6 worm cellular contexts compared by ENCODE assay signal in the genomic region with DNA sequence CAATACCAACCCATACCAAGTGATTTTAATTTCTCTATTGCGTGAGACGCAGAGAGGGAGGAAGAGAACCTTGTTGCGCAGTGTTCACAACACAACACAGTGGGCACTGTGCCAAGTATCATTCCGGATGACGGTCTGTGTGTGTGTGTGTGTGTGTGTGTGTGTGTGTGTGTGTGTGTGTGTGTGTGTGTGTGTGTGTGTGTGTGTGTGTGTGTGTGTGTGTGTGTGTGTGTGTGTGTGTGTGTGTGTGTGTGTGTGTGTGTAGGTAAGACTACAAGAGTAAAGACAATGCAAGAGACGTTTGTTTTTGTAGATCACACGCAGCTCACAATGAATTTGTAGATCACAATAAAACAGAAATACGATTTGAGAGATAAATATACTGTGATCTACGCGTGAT.
A peak's percentile ranks its signal among the peaks of the same experiment; 100 is the strongest.
TF ChIP-seq lines count a peak whose summit lies in the region.

No protein-coding gene starts in this region.

TF ChIP-seq in whole organism, L1 larva, 84 proteins besides CTCF, POLR2A, EP300 and RAD21:
- TF ChIP-seq alr-1 (tag; optimal IDR thresholded peaks at IDR 0.05; lab: Kevin White, UChicago; ENCODE audit: borderline replicate concordance): peak; percentile 83

TF ChIP-seq in whole organism, L4 larva, 104 proteins besides CTCF, POLR2A, EP300 and RAD21:
- TF ChIP-seq hmg-1.1 (GFP tag; IDR thresholded peaks at IDR 0.05; lab: Robert Waterston, UW) (0 out of 2 replicates have a peak, but pooled peaks have one; percentile 12), mxl-3 (GFP tag; optimal IDR thresholded peaks at IDR 0.05; lab: Kevin White, UChicago) (peak; percentile 4)

TF ChIP-seq in whole organism, early embryonic, 17 proteins besides CTCF, POLR2A, EP300 and RAD21:
- peak; percentile 27 for TF ChIP-seq B0310.2 (tag; optimal IDR thresholded peaks at IDR 0.05; lab: Kevin White, UChicago)
- TF ChIP-seq ceh-36 (tag; optimal IDR thresholded peaks at IDR 0.05; lab: Kevin White, UChicago): peak; percentile 32
- TF ChIP-seq hmbx-1 (tag; optimal IDR thresholded peaks at IDR 0.05; lab: Kevin White, UChicago): peak; percentile 62
- TF ChIP-seq hmg-4 (GFP tag; optimal IDR thresholded peaks at IDR 0.05; lab: Kevin White, UChicago): peak; percentile 27

TF ChIP-seq in whole organism, late embryonic, 69 proteins besides CTCF, POLR2A, EP300 and RAD21:
- TF ChIP-seq sox-4 (tag; optimal IDR thresholded peaks at IDR 0.05; lab: Kevin White, UChicago) (peak; percentile 48), pat-9 (tag; optimal IDR thresholded peaks at IDR 0.05; lab: Kevin White, UChicago) (peak; percentile 21), che-1 (tag; optimal IDR thresholded peaks at IDR 0.05; lab: Kevin White, UChicago) (peak; percentile 50), hlh-13 (GFP tag; optimal IDR thresholded peaks at IDR 0.05; lab: Kevin White, UChicago) (peak; percentile 59), ceh-24 (tag; optimal IDR thresholded peaks at IDR 0.05; lab: Kevin White, UChicago) (peak; percentile 4), gmeb-2 (tag; optimal IDR thresholded peaks at IDR 0.05; lab: Kevin White, UChicago) (peak; percentile 54), ceh-19 (GFP tag; optimal IDR thresholded peaks at IDR 0.05; lab: Kevin White, UChicago) (peak; percentile 25), lin-11 (tag; optimal IDR thresholded peaks at IDR 0.05; lab: Kevin White, UChicago) (peak; percentile 37), T23F11.4 (GFP tag; optimal IDR thresholded peaks at IDR 0.05; lab: Kevin White, UChicago) (peak; percentile 3), K02D7.2 (tag; optimal IDR thresholded peaks at IDR 0.05; lab: Kevin White, UChicago) (peak; percentile 48), ceh-6 (GFP tag; optimal IDR thresholded peaks at IDR 0.05; lab: Kevin White, UChicago) (peak; percentile 62), C38D4.7 (GFP tag; optimal IDR thresholded peaks at IDR 0.05; lab: Kevin White, UChicago) (peak; percentile 40), pha-2 (tag; optimal IDR thresholded peaks at IDR 0.05; lab: Kevin White, UChicago) (peak; percentile 45)
TF ChIP-seq in whole organism, late embryonic: peak in this region for 13; not testable (repeated sequence) for 56.

TF ChIP-seq in whole organism, mixed stage, embryonic, 35 proteins besides CTCF, POLR2A, EP300 and RAD21:
- peak; percentile 60 for TF ChIP-seq drap-1 (GFP tag; optimal IDR thresholded peaks at IDR 0.05; lab: Kevin White, UChicago)
- peak; percentile 73 for TF ChIP-seq sptf-1 (tag; optimal IDR thresholded peaks at IDR 0.05; lab: Kevin White, UChicago)
- peak; percentile 66 for TF ChIP-seq lin-32 (GFP tag; optimal IDR thresholded peaks at IDR 0.05; lab: Kevin White, UChicago)
- TF ChIP-seq ceh-83 (GFP tag; optimal IDR thresholded peaks at IDR 0.05; lab: Kevin White, UChicago): peak; percentile 9
- peak; percentile 19 for TF ChIP-seq ceh-43 (GFP tag; optimal IDR thresholded peaks at IDR 0.05; lab: Kevin White, UChicago)
- peak; percentile 15 for TF ChIP-seq ham-2 (GFP tag; optimal IDR thresholded peaks at IDR 0.05; lab: Kevin White, UChicago)
- TF ChIP-seq M03D4.4 (tag; optimal IDR thresholded peaks at IDR 0.05; lab: Kevin White, UChicago): peak; percentile 75
- TF ChIP-seq sem-2 (GFP tag; optimal IDR thresholded peaks at IDR 0.05; lab: Kevin White, UChicago): peak; percentile 53
- TF ChIP-seq flh-1 (GFP tag; optimal IDR thresholded peaks at IDR 0.05; lab: Kevin White, UChicago): peak; percentile 25
- TF ChIP-seq mls-2 (tag; optimal IDR thresholded peaks at IDR 0.05; lab: Kevin White, UChicago): peak; percentile 58
- TF ChIP-seq cnd-1 (tag; optimal IDR thresholded peaks at IDR 0.05; lab: Kevin White, UChicago): peak; percentile 65

TF ChIP-seq in whole organism, young adult, 124 proteins besides CTCF, POLR2A, EP300 and RAD21:
- TF ChIP-seq lir-1 (GFP tag; conservative IDR thresholded peaks at IDR 0.05; lab: Robert Waterston, UW) (peak; percentile 56; the same call in 1 of the 2 replicates), ztf-3 (GFP tag; optimal IDR thresholded peaks at IDR 0.05; lab: Kevin White, UChicago) (peak; percentile 59), akir-1 (GFP tag; optimal IDR thresholded peaks at IDR 0.05; lab: Kevin White, UChicago) (peak; percentile 66), ceh-27 (GFP tag; optimal IDR thresholded peaks at IDR 0.05; lab: Kevin White, UChicago) (peak; percentile 39), hmg-1.2 (GFP tag; IDR thresholded peaks at IDR 0.05; lab: Robert Waterston, UW) (peak; percentile 22)
